Worm (Caenorhabditis elegans) whole organism, mixed stage, embryonic: ENCODE results near the gene ruvb-2.

Source experiments
- nhr-237 ChIP-seq: fragments of 150-350 bp; optimal IDR thresholded peaks from 2 replicates; lab custom pipeline; 2014; ENCODE audit warnings: missing biosample characterization, missing genetic modification characterization
- nhr-28 ChIP-seq: fragments of 150-350 bp; optimal IDR thresholded peaks from 2 replicates; lab custom pipeline; 2014; ENCODE audit warnings: missing biosample characterization, missing genetic modification characterization
- pha-4 ChIP-seq: fragments of 150-350 bp; optimal IDR thresholded peaks from 2 replicates; lab custom pipeline; 2018; ENCODE audit warnings: missing biosample characterization, missing genetic modification reagents, missing genetic modification characterization
- unc-62 ChIP-seq: fragments of 150-350 bp; optimal IDR thresholded peaks from 2 replicates; lab custom pipeline; 2014; ENCODE audit warnings: missing biosample characterization, missing genetic modification reagents, missing genetic modification characterization

ce11 chrIV:6925520-6925919, 6.3 kb upstream of the ruvb-2 start:
- TF ChIP-seq nhr-28 (tag; lab: Kevin White, UChicago), result no peak
- TF ChIP-seq nhr-237, result no peak
- no peak for TF ChIP-seq pha-4 (tag; lab: Kevin White, UChicago)
- TF ChIP-seq unc-62 (GFP tag; lab: Kevin White, UChicago), result no peak
